Fruit fly (Drosophila melanogaster) whole organism, embryonic: ENCODE measurements around the gene CG31875.

Experiments used
- CG17568 ChIP-seq: fragments of 200-800 bp; sonication (Bioruptor generic); optimal IDR thresholded peaks from 2 replicates; lab custom pipeline; 2018; ENCODE audit warnings: missing biosample characterization, mild to moderate bottlenecking, missing genetic modification characterization, moderate library complexity
- CkIIα-i1 ChIP-seq: fragments of 200-800 bp; sonication (Bioruptor generic); IDR thresholded peaks from 2 replicates; pipeline ENCODE4 v1.3.6; 2022; ENCODE audit warnings: missing biosample characterization, missing genetic modification characterization

DNA sequence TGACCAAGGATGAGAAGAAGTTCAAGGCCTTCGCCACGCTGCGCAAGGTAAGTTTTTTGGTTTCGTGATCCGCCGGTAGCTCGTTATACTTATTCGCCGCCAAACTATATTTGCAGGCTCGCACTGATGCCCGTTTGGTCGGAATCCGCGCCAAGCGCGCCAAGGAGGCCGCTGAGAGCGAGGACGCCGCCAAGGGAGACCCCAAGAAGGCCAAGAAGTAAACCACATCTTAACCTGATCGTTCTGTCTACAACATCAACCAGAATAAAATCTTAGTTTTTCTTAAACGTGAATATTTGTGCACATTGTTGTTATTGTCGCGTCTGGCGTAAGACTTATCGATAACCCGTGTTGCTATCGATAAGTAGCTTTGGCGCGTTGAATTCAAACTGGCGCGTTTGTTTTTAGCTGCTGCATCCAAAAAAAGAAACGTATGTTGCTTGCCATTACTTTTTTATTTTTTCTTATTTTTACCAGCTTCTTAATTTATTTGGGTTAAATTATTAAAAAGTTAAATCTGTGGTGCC lies 34.3 kb downstream of the CG31875 start:
- TF ChIP-seq CkIIα-i1 (GFP tag; lab: Robert Waterston, UW) (no peak), CG17568 (GFP tag; lab: Kevin White, UChicago) (no peak)
